Fruit fly (Drosophila melanogaster) whole organism, embryonic: ENCODE results near the gene CG10492.

Experiments
- CG10979 ChIP-seq: fragments of 200-800 bp; sonication (Bioruptor generic); optimal IDR thresholded peaks from 2 replicates; lab custom pipeline; 2018; ENCODE audit warnings: missing biosample characterization, mild to moderate bottlenecking, missing genetic modification characterization, moderate library complexity
- CG12236 ChIP-seq: fragments of 200-800 bp; sonication (Bioruptor generic); optimal IDR thresholded peaks from 2 replicates; lab custom pipeline; 2016; ENCODE audit warnings: missing biosample characterization, missing genetic modification characterization
- CG13287 ChIP-seq: fragments of 200-800 bp; sonication (Bioruptor generic); IDR thresholded peaks from 2 replicates; pipeline ENCODE4 v1.3.6; 2022; ENCODE audit warnings: missing biosample characterization, missing genetic modification characterization; ENCODE audit not compliant: partially characterized antibody
- CG13624 ChIP-seq: fragments of 200-800 bp; sonication (Bioruptor generic); optimal IDR thresholded peaks from 2 replicates; lab custom pipeline; 2016; ENCODE audit warnings: missing biosample characterization, missing genetic modification characterization
- CG14710 ChIP-seq: fragments of 200-800 bp; sonication (Bioruptor generic); optimal IDR thresholded peaks from 3 replicates; lab custom pipeline; 2019; ENCODE audit warnings: missing biosample characterization, mild to moderate bottlenecking, missing genetic modification characterization, moderate library complexity
- CG14860 ChIP-seq: fragments of 200-800 bp; sonication (Bioruptor generic); IDR thresholded peaks from 3 replicates; pipeline ENCODE4 v1.3.6; 2022; ENCODE audit warnings: missing biosample characterization, missing genetic modification characterization; ENCODE audit not compliant: partially characterized antibody
- CG15696 ChIP-seq: fragments of 200-800 bp; sonication (Bioruptor generic); optimal IDR thresholded peaks from 2 replicates; lab custom pipeline; 2019; ENCODE audit warnings: missing biosample characterization, mild to moderate bottlenecking, missing genetic modification characterization, moderate library complexity
- CG17912 ChIP-seq: fragments of 200-800 bp; sonication (Bioruptor generic); optimal IDR thresholded peaks from 2 replicates; lab custom pipeline; 2018; ENCODE audit warnings: missing biosample characterization, mild to moderate bottlenecking, missing genetic modification characterization
- CG18476 ChIP-seq: fragments of 200-800 bp; sonication (Bioruptor generic); optimal IDR thresholded peaks from 2 replicates; lab custom pipeline; 2016; ENCODE audit warnings: missing biosample characterization, mild to moderate bottlenecking, missing genetic modification characterization
- CG18619 ChIP-seq: fragments of 200-800 bp; sonication (Bioruptor generic); optimal IDR thresholded peaks from 3 replicates; lab custom pipeline; 2017; ENCODE audit warnings: missing biosample characterization, mild to moderate bottlenecking, missing genetic modification characterization
- CG34224 ChIP-seq: fragments of 200-800 bp; sonication (Bioruptor generic); IDR thresholded peaks from 3 replicates; pipeline ENCODE4 v1.3.6; 2022; ENCODE audit warnings: missing biosample characterization, missing genetic modification characterization; ENCODE audit not compliant: partially characterized antibody
- CG3838 ChIP-seq: fragments of 200-800 bp; sonication (Bioruptor generic); optimal IDR thresholded peaks from 3 replicates; lab custom pipeline; 2016; ENCODE audit warnings: missing biosample characterization, missing genetic modification characterization
- CG4360 ChIP-seq: fragments of 200-800 bp; sonication (Bioruptor generic); IDR thresholded peaks from 2 replicates; pipeline ENCODE4 v1.3.6; 2022; ENCODE audit warnings: missing biosample characterization, missing genetic modification characterization
- CG4424 ChIP-seq: fragments of 200-800 bp; sonication (Bioruptor generic); optimal IDR thresholded peaks from 3 replicates; lab custom pipeline; 2016; ENCODE audit warnings: missing biosample characterization, missing genetic modification characterization
- CG5953 ChIP-seq: fragments of 200-800 bp; sonication (Bioruptor generic); IDR thresholded peaks from 2 replicates; pipeline ENCODE4 v1.3.6; 2022; ENCODE audit warnings: missing biosample characterization, missing genetic modification characterization
- CG7271 ChIP-seq: fragments of 200-800 bp; sonication (Bioruptor generic); optimal IDR thresholded peaks from 2 replicates; lab custom pipeline; 2018; ENCODE audit warnings: missing biosample characterization, mild to moderate bottlenecking, missing genetic modification characterization, moderate library complexity
- CG7357 ChIP-seq: fragments of 200-800 bp; sonication (Bioruptor generic); IDR thresholded peaks from 3 replicates; pipeline ENCODE4 v1.3.6; 2022; ENCODE audit warnings: missing biosample characterization, missing genetic modification characterization
- CG7372 ChIP-seq: fragments of 200-800 bp; sonication (Bioruptor generic); IDR thresholded peaks from 2 replicates; pipeline ENCODE4 v1.3.6; 2022; ENCODE audit warnings: missing biosample characterization, missing genetic modification characterization
- CG7963 ChIP-seq: fragments of 200-800 bp; sonication (Bioruptor generic); IDR thresholded peaks from 3 replicates; pipeline ENCODE4 v1.3.6; 2022; ENCODE audit warnings: missing biosample characterization, missing genetic modification characterization; ENCODE audit not compliant: partially characterized antibody
- CG8359 ChIP-seq: fragments of 200-800 bp; sonication (Bioruptor generic); optimal IDR thresholded peaks from 2 replicates; lab custom pipeline; 2017; ENCODE audit warnings: missing biosample characterization, mild to moderate bottlenecking, missing genetic modification characterization, borderline replicate concordance
- CG9215 ChIP-seq: fragments of 200-800 bp; sonication (Bioruptor generic); IDR thresholded peaks from 2 replicates; pipeline ENCODE4 v1.3.6; 2022; ENCODE audit warnings: missing biosample characterization, missing genetic modification characterization
- Camta ChIP-seq: fragments of 200-800 bp; sonication (Bioruptor generic); optimal IDR thresholded peaks from 2 replicates; lab custom pipeline; 2016; ENCODE audit warnings: missing biosample characterization, missing genetic modification characterization
- Chrac-16 ChIP-seq: fragments of 200-800 bp; sonication (Bioruptor generic); optimal IDR thresholded peaks from 3 replicates; lab custom pipeline; 2016; ENCODE audit warnings: missing biosample characterization, missing genetic modification characterization
- D ChIP-seq, 2 experiments: fragments of 200-800 bp in 1 of 2; fragments of >200 bp in 1 of 2; sonication (Bioruptor generic) in 1 of 2; optimal IDR thresholded peaks; 2 replicates in 1 of 2; 3 replicates in 1 of 2; lab custom pipeline; 2017; ENCODE audit warnings: mild to moderate bottlenecking in 1 of 2, missing biosample characterization in 1 of 2, missing genetic modification characterization in 1 of 2, missing genetic modification reagents in 1 of 2
- Deaf1 ChIP-seq: fragments of 200-800 bp; optimal IDR thresholded peaks from 3 replicates; lab custom pipeline; 2019; ENCODE audit warnings: missing biosample characterization, mild to moderate bottlenecking, missing genetic modification characterization, moderate library complexity
- Dll ChIP-seq: fragments of 200-800 bp; sonication (Bioruptor generic); IDR thresholded peaks from 4 replicates; pipeline ENCODE4 v1.3.6; 2022; ENCODE audit warnings: missing biosample characterization, missing genetic modification characterization; ENCODE audit not compliant: partially characterized antibody
- Dp ChIP-seq: fragments of 200-800 bp; sonication (Bioruptor generic); optimal IDR thresholded peaks from 2 replicates; lab custom pipeline; 2018; ENCODE audit warnings: missing biosample characterization, mild to moderate bottlenecking, missing genetic modification characterization, moderate library complexity
- E2f2 ChIP-seq: fragments of 200-800 bp; sonication (Bioruptor generic); IDR thresholded peaks from 2 replicates; pipeline ENCODE4 v1.3.6; 2022; ENCODE audit warnings: missing biosample characterization, missing genetic modification characterization
- Myb ChIP-seq: fragments of 200-800 bp; sonication (Bioruptor generic); optimal IDR thresholded peaks from 2 replicates; lab custom pipeline; 2016; ENCODE audit warnings: missing biosample characterization, missing genetic modification characterization
- Sry-δ ChIP-seq: fragments of 200-800 bp; sonication (Bioruptor generic); optimal IDR thresholded peaks from 2 replicates; lab custom pipeline; 2016; ENCODE audit warnings: missing biosample characterization, missing genetic modification characterization
- Vsx1 ChIP-seq: fragments of 200-800 bp; sonication (Bioruptor generic); optimal IDR thresholded peaks from 2 replicates; lab custom pipeline; 2017; ENCODE audit warnings: missing biosample characterization, mild to moderate bottlenecking, missing genetic modification characterization, missing genetic modification reagents
- Xbp1 ChIP-seq: fragments of 200-800 bp; sonication (Bioruptor generic); optimal IDR thresholded peaks from 3 replicates; lab custom pipeline; 2016; ENCODE audit warnings: missing biosample characterization, mild to moderate bottlenecking, missing genetic modification characterization
- YL-1 ChIP-seq: fragments of 200-800 bp; sonication (Bioruptor generic); optimal IDR thresholded peaks from 3 replicates; lab custom pipeline; 2017; ENCODE audit warnings: missing biosample characterization, mild to moderate bottlenecking, missing genetic modification characterization
- ab ChIP-seq: fragments of 200-800 bp; sonication (Bioruptor generic); optimal IDR thresholded peaks from 2 replicates; lab custom pipeline; 2016; ENCODE audit warnings: missing biosample characterization, missing genetic modification characterization
- bcd ChIP-seq: fragments of 200-800 bp; sonication (Bioruptor generic); optimal IDR thresholded peaks from 2 replicates; lab custom pipeline; 2017; ENCODE audit warnings: missing biosample characterization, mild to moderate bottlenecking, missing genetic modification characterization
- ci ChIP-seq: fragments of 200-800 bp; sonication (Bioruptor generic); IDR thresholded peaks from 3 replicates; pipeline ENCODE4 v1.3.6; 2022; ENCODE audit warnings: missing biosample characterization, missing genetic modification characterization
- croc ChIP-seq: fragments of 200-800 bp; sonication (Bioruptor generic); conservative IDR thresholded peaks from 3 replicates; pipeline ENCODE4 v1.3.6; 2022; ENCODE audit warnings: missing biosample characterization, missing genetic modification characterization
- esg ChIP-seq: fragments of 200-800 bp; sonication (Bioruptor generic); conservative IDR thresholded peaks from 2 replicates; pipeline ENCODE4 v1.3.6; 2022; ENCODE audit warnings: missing biosample characterization, missing genetic modification characterization
- ewg ChIP-seq: fragments of 200-800 bp; sonication (Bioruptor generic); optimal IDR thresholded peaks from 3 replicates; lab custom pipeline; 2017; ENCODE audit warnings: mild to moderate bottlenecking, missing biosample characterization, missing genetic modification reagents, missing genetic modification characterization
- ham ChIP-seq: fragments of 200-800 bp; sonication (Bioruptor generic); IDR thresholded peaks from 2 replicates; pipeline ENCODE4 v1.3.6; 2022; ENCODE audit warnings: missing biosample characterization, missing genetic modification characterization
- knrl ChIP-seq: fragments of 200-800 bp; sonication (Bioruptor generic); IDR thresholded peaks from 3 replicates; pipeline ENCODE4 v1.3.6; 2022; ENCODE audit warnings: missing biosample characterization, missing genetic modification characterization; ENCODE audit not compliant: partially characterized antibody
- org-1 ChIP-seq: fragments of 200-800 bp; sonication (Bioruptor generic); optimal IDR thresholded peaks from 2 replicates; lab custom pipeline; 2017; ENCODE audit warnings: missing biosample characterization, missing genetic modification characterization
- p53 ChIP-seq: fragments of 200-800 bp; sonication (Bioruptor generic); optimal IDR thresholded peaks from 2 replicates; lab custom pipeline; 2016; ENCODE audit warnings: missing biosample characterization, missing genetic modification characterization
- slbo ChIP-seq: fragments of 200-800 bp; sonication (Bioruptor generic); IDR thresholded peaks from 2 replicates; pipeline ENCODE4 v1.3.6; 2022; ENCODE audit warnings: missing biosample characterization, missing genetic modification characterization
- unc-4 ChIP-seq: fragments of 200-800 bp; sonication (Bioruptor generic); IDR thresholded peaks from 2 replicates; pipeline ENCODE4 v1.3.6; 2022; ENCODE audit warnings: missing biosample characterization, missing genetic modification characterization; ENCODE audit not compliant: partially characterized antibody
- unpg ChIP-seq: fragments of 200-800 bp; sonication (Bioruptor generic); optimal IDR thresholded peaks from 3 replicates; lab custom pipeline; 2018; ENCODE audit warnings: missing biosample characterization, mild to moderate bottlenecking, missing genetic modification characterization, moderate library complexity
- vnd ChIP-seq: fragments of 200-800 bp; sonication (Bioruptor generic); IDR thresholded peaks from 3 replicates; pipeline ENCODE4 v1.3.6; 2022; ENCODE audit warnings: missing biosample characterization, missing genetic modification characterization; ENCODE audit not compliant: partially characterized antibody
- zf30C ChIP-seq: fragments of 200-800 bp; sonication (Bioruptor generic); optimal IDR thresholded peaks from 3 replicates; lab custom pipeline; 2018; ENCODE audit warnings: missing biosample characterization, mild to moderate bottlenecking, missing genetic modification characterization

CG10492 gene

dm6 chr2L:19037455-19037854 lies 16.4 kb upstream of the CG10492 start (continued):
- TF ChIP-seq CG34224 (GFP tag; lab: Robert Waterston, UW) (no peak), ci (GFP tag; lab: Robert Waterston, UW) (no peak), CG14860 (GFP tag; lab: Robert Waterston, UW) (0 out of 3 replicates have a peak, but pooled peaks have one; percentile 29), knrl (no peak), CG18476 (GFP tag; lab: Kevin White, UChicago) (no peak)

dm6 chr2L:19041590-19041989 lies 12.3 kb upstream of the CG10492 start, which contains the start of gene Catsup:
Catsup (plus strand) TSS chr2L:19041862.
- TF ChIP-seq Camta (GFP tag; lab: Kevin White, UChicago): no peak
- peak; percentile 62; the same call in 2 of the 3 replicates for TF ChIP-seq CG7963
- no peak for TF ChIP-seq CG5953 (GFP tag; lab: Robert Waterston, UW)
- no peak for TF ChIP-seq Vsx1 (GFP tag; lab: Kevin White, UChicago)
- peak; percentile 84 for TF ChIP-seq CG13287 (GFP tag; lab: Robert Waterston, UW)
- peak; percentile 21 for TF ChIP-seq Dp (GFP tag; lab: Kevin White, UChicago)
- no peak for TF ChIP-seq CG17912
- TF ChIP-seq knrl: peak; percentile 75
- no peak for TF ChIP-seq D (optimal IDR thresholded peaks at IDR 0.05; lab: Kevin White, UChicago)
- TF ChIP-seq D (GFP tag; optimal IDR thresholded peaks at IDR 0.05; lab: Kevin White, UChicago): no peak
- TF ChIP-seq Xbp1 (GFP tag; lab: Kevin White, UChicago): peak; percentile 24
- no peak for TF ChIP-seq croc
- no peak for TF ChIP-seq CG8359 (GFP tag; lab: Kevin White, UChicago)
- peak; percentile 82 for TF ChIP-seq CG7357 (GFP tag; lab: Robert Waterston, UW)
- no peak for TF ChIP-seq CG4424 (GFP tag; lab: Kevin White, UChicago)
- TF ChIP-seq CG7372 (GFP tag; lab: Robert Waterston, UW): no peak
- no peak for TF ChIP-seq CG9215 (GFP tag; lab: Robert Waterston, UW)
- TF ChIP-seq CG13624 (GFP tag; lab: Kevin White, UChicago): no peak
- TF ChIP-seq CG10979 (tag; lab: Kevin White, UChicago): no peak
- TF ChIP-seq Sry-δ (GFP tag; lab: Kevin White, UChicago): peak; percentile 61
- TF ChIP-seq Myb: peak; percentile 46
- TF ChIP-seq Deaf1 (tag; lab: Kevin White, UChicago): no peak
- TF ChIP-seq Dll: peak; percentile 85
- no peak for TF ChIP-seq CG12236 (GFP tag; lab: Kevin White, UChicago)
- TF ChIP-seq unpg (GFP tag; lab: Kevin White, UChicago): no peak
- no peak for TF ChIP-seq ham (GFP tag; lab: Robert Waterston, UW)
- TF ChIP-seq vnd: peak; percentile 49; the same call in 1 of the 3 replicates
- TF ChIP-seq E2f2 (GFP tag; lab: Robert Waterston, UW): peak; percentile 39; the same call in 1 of the 2 replicates
- no peak for TF ChIP-seq bcd (GFP tag; lab: Kevin White, UChicago)
- no peak for TF ChIP-seq ab (GFP tag; lab: Kevin White, UChicago)
- no peak for TF ChIP-seq CG3838
- TF ChIP-seq org-1 (GFP tag; lab: Kevin White, UChicago): no peak
- no peak for TF ChIP-seq CG4360 (GFP tag; lab: Robert Waterston, UW)
- no peak for TF ChIP-seq CG15696 (tag; lab: Kevin White, UChicago)
- TF ChIP-seq esg (GFP tag; lab: Robert Waterston, UW): no peak
- TF ChIP-seq Chrac-16 (GFP tag; lab: Kevin White, UChicago): no peak
- TF ChIP-seq CG7271 (tag; lab: Kevin White, UChicago): no peak
- TF ChIP-seq slbo (GFP tag; lab: Robert Waterston, UW): no peak
- no peak for TF ChIP-seq p53 (GFP tag; lab: Kevin White, UChicago)
- no peak for TF ChIP-seq CG18619 (GFP tag; lab: Kevin White, UChicago)
- no peak for TF ChIP-seq ewg
- peak; percentile 22 for TF ChIP-seq CG14710
- peak; percentile 70 for TF ChIP-seq unc-4
- TF ChIP-seq YL-1 (GFP tag; lab: Kevin White, UChicago): peak; percentile 52
- no peak for TF ChIP-seq zf30C (GFP tag; lab: Kevin White, UChicago)
